Worm (Caenorhabditis elegans) whole organism, L2 larva: ENCODE data around the gene srv-14.

ENCODE experiments used
- ama-1 ChIP-seq: fragments of 150-350 bp; optimal IDR thresholded peaks from 2 replicates; lab custom pipeline; 2018; ENCODE audit warnings: inconsistent platforms
- lsy-2 ChIP-seq, 2 experiments: fragments of 150-350 bp in 1 of 2; sonication (generic microtip) in 1 of 2; optimal IDR thresholded peaks; 2 replicates each; lab custom pipeline; 2014 to 2017; ENCODE audit warnings: missing biosample characterization in 2 of 2, missing genetic modification characterization in 2 of 2
- nhr-12 ChIP-seq: fragments of 150-350 bp; optimal IDR thresholded peaks from 2 replicates; lab custom pipeline; 2014; ENCODE audit warnings: missing biosample characterization, missing genetic modification characterization
- unc-55 ChIP-seq: fragments of 150-350 bp; sonication (generic microtip); optimal IDR thresholded peaks from 3 replicates; lab custom pipeline; 2014; ENCODE audit warnings: missing biosample characterization, missing genetic modification reagents, missing genetic modification characterization
- unc-62 ChIP-seq: fragments of 150-350 bp; optimal IDR thresholded peaks from 2 replicates; lab custom pipeline; 2014; ENCODE audit warnings: missing biosample characterization, missing genetic modification reagents, missing genetic modification characterization
- zag-1 ChIP-seq: fragments of 150-350 bp; optimal IDR thresholded peaks from 2 replicates; lab custom pipeline; 2014; ENCODE audit warnings: missing biosample characterization, missing genetic modification characterization

DNA sequence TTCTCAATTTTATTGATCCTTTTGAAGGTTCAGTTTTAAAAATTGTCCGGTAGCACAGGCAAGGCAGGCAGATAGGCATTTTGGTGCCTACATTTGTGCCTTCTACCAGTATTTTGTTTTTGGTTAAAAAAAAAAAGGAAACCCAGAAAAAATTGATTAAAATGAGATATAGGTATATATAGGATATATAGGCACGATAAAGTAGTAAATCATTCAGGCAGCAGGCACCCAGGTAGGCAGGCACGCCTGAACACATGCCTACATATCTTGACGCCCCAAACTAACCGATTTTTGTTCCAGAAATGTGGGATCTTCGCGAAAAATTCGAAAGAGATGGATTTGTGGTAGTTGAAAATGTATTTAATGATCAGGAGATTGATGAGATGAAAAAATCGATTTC is 36.2 kb upstream of the srv-14 start, which contains the start of gene Y105C5B.9:
- TF ChIP-seq ama-1 (lab: Kevin White, UChicago) (no peak), lsy-2 (tag; optimal IDR thresholded peaks at IDR 0.05; lab: Kevin White, UChicago) (no peak), unc-62 (no peak), unc-55 (GFP tag; lab: Kevin White, UChicago) (no peak), zag-1 (tag; lab: Kevin White, UChicago) (no peak), nhr-12 (no peak)
